Fruit fly (Drosophila melanogaster) whole organism, embryonic: ENCODE measurements around the gene Trxr2.

Experiments
- Ada2b ChIP-seq: fragments of 200-800 bp; sonication (Bioruptor generic); IDR thresholded peaks from 2 replicates; pipeline ENCODE4 v1.3.6; 2022; ENCODE audit warnings: missing biosample characterization, missing genetic modification characterization
- CG10267 ChIP-seq: fragments of 200-800 bp; sonication (Bioruptor generic); optimal IDR thresholded peaks from 2 replicates; lab custom pipeline; 2018; ENCODE audit warnings: missing biosample characterization, mild to moderate bottlenecking, missing genetic modification characterization, moderate library complexity
- CG10654 ChIP-seq: fragments of 200-800 bp; sonication (Bioruptor generic); optimal IDR thresholded peaks from 2 replicates; lab custom pipeline; 2016; ENCODE audit warnings: missing biosample characterization, missing genetic modification characterization
- CG11695 ChIP-seq: fragments of 200-800 bp; sonication (Bioruptor generic); IDR thresholded peaks from 3 replicates; pipeline ENCODE4 v1.3.6; 2022; ENCODE audit warnings: missing biosample characterization, missing genetic modification characterization
- CG11723 ChIP-seq: fragments of 200-800 bp; sonication (Bioruptor generic); optimal IDR thresholded peaks from 2 replicates; lab custom pipeline; 2017; ENCODE audit warnings: missing biosample characterization, mild to moderate bottlenecking, missing genetic modification characterization
- CG12769 ChIP-seq: fragments of 200-800 bp; sonication (Bioruptor generic); optimal IDR thresholded peaks from 2 replicates; lab custom pipeline; 2019; ENCODE audit warnings: missing biosample characterization, mild to moderate bottlenecking, missing genetic modification characterization, moderate library complexity
- CG13775 ChIP-seq: fragments of 200-800 bp; sonication (Bioruptor generic); optimal IDR thresholded peaks from 3 replicates; lab custom pipeline; 2017; ENCODE audit warnings: missing biosample characterization, mild to moderate bottlenecking, missing genetic modification characterization
- CG14710 ChIP-seq: fragments of 200-800 bp; sonication (Bioruptor generic); optimal IDR thresholded peaks from 3 replicates; lab custom pipeline; 2019; ENCODE audit warnings: missing biosample characterization, mild to moderate bottlenecking, missing genetic modification characterization, moderate library complexity
- CG15601 ChIP-seq: fragments of 200-800 bp; sonication (Bioruptor generic); optimal IDR thresholded peaks from 3 replicates; lab custom pipeline; 2019; ENCODE audit warnings: missing biosample characterization, mild to moderate bottlenecking, missing genetic modification characterization, moderate library complexity
- CG32772 ChIP-seq: fragments of 200-800 bp; sonication (Bioruptor generic); IDR thresholded peaks from 2 replicates; pipeline ENCODE4 v1.3.6; 2022; ENCODE audit warnings: missing biosample characterization, missing genetic modification characterization
- CG4360 ChIP-seq: fragments of 200-800 bp; sonication (Bioruptor generic); IDR thresholded peaks from 2 replicates; pipeline ENCODE4 v1.3.6; 2022; ENCODE audit warnings: missing biosample characterization, missing genetic modification characterization
- CG4854 ChIP-seq: fragments of 200-800 bp; sonication (Bioruptor generic); optimal IDR thresholded peaks from 2 replicates; lab custom pipeline; 2016; ENCODE audit warnings: missing biosample characterization, missing genetic modification characterization, inconsistent platforms
- CG6254 ChIP-seq: fragments of 200-800 bp; sonication (Bioruptor generic); optimal IDR thresholded peaks from 3 replicates; lab custom pipeline; 2017; ENCODE audit warnings: mild to moderate bottlenecking, missing biosample characterization, missing genetic modification reagents, missing genetic modification characterization
- CG8924 ChIP-seq: fragments of 200-800 bp; optimal IDR thresholded peaks from 3 replicates; lab custom pipeline; 2019; ENCODE audit warnings: missing biosample characterization, mild to moderate bottlenecking, missing genetic modification characterization, moderate library complexity
- CG9797 ChIP-seq: fragments of 200-800 bp; sonication (Bioruptor generic); optimal IDR thresholded peaks from 3 replicates; lab custom pipeline; 2018; ENCODE audit warnings: missing biosample characterization, mild to moderate bottlenecking, missing genetic modification characterization
- Camta ChIP-seq: fragments of 200-800 bp; sonication (Bioruptor generic); optimal IDR thresholded peaks from 2 replicates; lab custom pipeline; 2016; ENCODE audit warnings: missing biosample characterization, missing genetic modification characterization
- D ChIP-seq, 2 experiments: fragments of 200-800 bp in 1 of 2; fragments of >200 bp in 1 of 2; sonication (Bioruptor generic) in 1 of 2; optimal IDR thresholded peaks; 2 replicates in 1 of 2; 3 replicates in 1 of 2; lab custom pipeline; 2017; ENCODE audit warnings: mild to moderate bottlenecking in 1 of 2, missing biosample characterization in 1 of 2, missing genetic modification characterization in 1 of 2, missing genetic modification reagents in 1 of 2
- Dbx ChIP-seq: fragments of 200-800 bp; sonication (Bioruptor generic); IDR thresholded peaks from 3 replicates; pipeline ENCODE4 v1.3.6; 2022; ENCODE audit warnings: missing biosample characterization, missing genetic modification characterization
- Dll ChIP-seq: fragments of 200-800 bp; sonication (Bioruptor generic); IDR thresholded peaks from 4 replicates; pipeline ENCODE4 v1.3.6; 2022; ENCODE audit warnings: missing biosample characterization, missing genetic modification characterization; ENCODE audit not compliant: partially characterized antibody
- Doc2 ChIP-seq: fragments of 200-800 bp; sonication (Bioruptor generic); IDR thresholded peaks from 2 replicates; pipeline ENCODE4 v1.3.6; 2022; ENCODE audit warnings: missing biosample characterization, missing genetic modification characterization
- Hey ChIP-seq: fragments of 200-800 bp; sonication (Bioruptor generic); optimal IDR thresholded peaks from 3 replicates; lab custom pipeline; 2018; ENCODE audit warnings: missing biosample characterization, mild to moderate bottlenecking, missing genetic modification characterization
- Hr39 ChIP-seq: fragments of >200 bp; optimal IDR thresholded peaks from 2 replicates; lab custom pipeline; 2017
- Hr51 ChIP-seq, 2 experiments: fragments of 200-800 bp; sonication (Bioruptor generic); optimal IDR thresholded peaks; 2 replicates in 1 of 2; 3 replicates in 1 of 2; lab custom pipeline; 2016 to 2018; ENCODE audit warnings: missing biosample characterization in 2 of 2, missing genetic modification characterization in 2 of 2, mild to moderate bottlenecking in 1 of 2, moderate library complexity in 1 of 2
- Mad ChIP-seq: fragments of 200-800 bp; sonication (Bioruptor generic); optimal IDR thresholded peaks from 2 replicates; lab custom pipeline; 2016; ENCODE audit warnings: missing biosample characterization, missing genetic modification characterization
- Mrtf ChIP-seq: fragments of 200-800 bp; sonication (Bioruptor generic); IDR thresholded peaks from 3 replicates; pipeline ENCODE4 v1.3.6; 2022; ENCODE audit warnings: missing biosample characterization, missing genetic modification characterization
- Side ChIP-seq: fragments of 200-800 bp; sonication (Bioruptor generic); optimal IDR thresholded peaks from 2 replicates; lab custom pipeline; 2016; ENCODE audit warnings: missing biosample characterization, missing genetic modification characterization
- ap ChIP-seq: fragments of 200-800 bp; sonication (Bioruptor generic); IDR thresholded peaks from 2 replicates; pipeline ENCODE4 v1.3.6; 2022; ENCODE audit warnings: missing biosample characterization, missing genetic modification characterization
- bbx ChIP-seq: fragments of 200-800 bp; sonication (Bioruptor generic); IDR thresholded peaks from 2 replicates; pipeline ENCODE4 v1.3.6; 2022; ENCODE audit warnings: missing biosample characterization, missing genetic modification characterization; ENCODE audit not compliant: partially characterized antibody
- cato ChIP-seq: fragments of 200-800 bp; sonication (Bioruptor generic); optimal IDR thresholded peaks from 2 replicates; lab custom pipeline; 2016; ENCODE audit warnings: missing biosample characterization, missing genetic modification characterization, borderline replicate concordance
- dan ChIP-seq: fragments of 200-800 bp; sonication (Bioruptor generic); IDR thresholded peaks from 2 replicates; pipeline ENCODE4 v1.3.6; 2022; ENCODE audit warnings: missing biosample characterization, missing genetic modification characterization
- en ChIP-seq: fragments of 200-800 bp; sonication (Bioruptor generic); optimal IDR thresholded peaks from 2 replicates; lab custom pipeline; 2016; ENCODE audit warnings: missing biosample characterization, missing genetic modification characterization
- ftz-f1 ChIP-seq: fragments of 200-800 bp; sonication (Bioruptor generic); optimal IDR thresholded peaks from 2 replicates; lab custom pipeline; 2016; ENCODE audit warnings: missing biosample characterization, missing genetic modification characterization
- gcm ChIP-seq: fragments of 200-800 bp; sonication (Bioruptor generic); optimal IDR thresholded peaks from 2 replicates; lab custom pipeline; 2019; ENCODE audit warnings: missing biosample characterization, mild to moderate bottlenecking, missing genetic modification characterization, moderate library complexity
- ham ChIP-seq: fragments of 200-800 bp; sonication (Bioruptor generic); IDR thresholded peaks from 2 replicates; pipeline ENCODE4 v1.3.6; 2022; ENCODE audit warnings: missing biosample characterization, missing genetic modification characterization
- kni ChIP-seq: fragments of 200-800 bp; sonication (Bioruptor generic); optimal IDR thresholded peaks from 3 replicates; lab custom pipeline; 2017; ENCODE audit warnings: mild to moderate bottlenecking, missing biosample characterization, missing genetic modification reagents, missing genetic modification characterization
- mirr ChIP-seq: fragments of 200-800 bp; sonication (Bioruptor generic); optimal IDR thresholded peaks from 3 replicates; lab custom pipeline; 2018; ENCODE audit warnings: missing biosample characterization, mild to moderate bottlenecking, missing genetic modification characterization
- nerfin-1 ChIP-seq: fragments of 200-800 bp; sonication (Bioruptor generic); optimal IDR thresholded peaks from 3 replicates; lab custom pipeline; 2019; ENCODE audit warnings: missing biosample characterization, mild to moderate bottlenecking, missing genetic modification characterization, moderate library complexity
- pzg ChIP-seq: fragments of 200-800 bp; sonication (Bioruptor generic); optimal IDR thresholded peaks from 3 replicates; lab custom pipeline; 2018; ENCODE audit warnings: missing biosample characterization, mild to moderate bottlenecking, missing genetic modification characterization, moderate library complexity
- ranshi ChIP-seq: fragments of 200-800 bp; sonication (Bioruptor generic); IDR thresholded peaks from 2 replicates; pipeline ENCODE4 v1.3.6; 2022; ENCODE audit warnings: missing biosample characterization, missing genetic modification characterization
- rib ChIP-seq: fragments of 200-800 bp; sonication (Bioruptor generic); IDR thresholded peaks from 2 replicates; pipeline ENCODE4 v1.3.6; 2022; ENCODE audit warnings: missing biosample characterization, missing genetic modification characterization
- schlank ChIP-seq: fragments of 200-800 bp; sonication (Bioruptor generic); optimal IDR thresholded peaks from 2 replicates; lab custom pipeline; 2018; ENCODE audit warnings: missing biosample characterization, mild to moderate bottlenecking, missing genetic modification characterization
- seq ChIP-seq: fragments of 200-800 bp; sonication (Bioruptor generic); IDR thresholded peaks from 2 replicates; pipeline ENCODE4 v1.3.6; 2022; ENCODE audit warnings: missing biosample characterization, missing genetic modification characterization
- tll ChIP-seq, 2 experiments: fragments of 200-800 bp in 1 of 2; fragments of >200 bp in 1 of 2; sonication (Bioruptor generic) in 1 of 2; optimal IDR thresholded peaks; 2 replicates each; lab custom pipeline; 2017 to 2019; ENCODE audit warnings: missing biosample characterization in 2 of 2, missing genetic modification characterization in 2 of 2, mild to moderate bottlenecking in 1 of 2, moderate library complexity in 1 of 2

Gene Trxr2

dm6 chr3L:22587890-22588645 lies 38.0 kb downstream of the Trxr2 start (continued):
- TF ChIP-seq Hey (peak; percentile 23), rib (GFP tag; lab: Robert Waterston, UW) (no peak), CG15601 (tag; lab: Kevin White, UChicago) (no peak), ranshi (no peak), Mad (GFP tag; lab: Kevin White, UChicago) (no peak), Hr39 (lab: Kevin White, UChicago) (no peak), CG4854 (GFP tag; lab: Kevin White, UChicago) (no peak), ap (GFP tag; lab: Robert Waterston, UW) (0 out of 2 replicates have a peak, but pooled peaks have one; percentile 2), CG11695 (GFP tag; lab: Robert Waterston, UW) (no peak), ham (GFP tag; lab: Robert Waterston, UW) (no peak), nerfin-1 (tag; lab: Kevin White, UChicago) (peak; percentile 7), seq (GFP tag; lab: Robert Waterston, UW) (no peak), CG10267 (tag; lab: Kevin White, UChicago) (no peak), kni (GFP tag; lab: Kevin White, UChicago) (peak; percentile 63), CG6254 (GFP tag; lab: Kevin White, UChicago) (peak; percentile 33), schlank (tag; lab: Kevin White, UChicago) (no peak), CG32772 (GFP tag; lab: Robert Waterston, UW) (no peak), ftz-f1 (GFP tag; lab: Kevin White, UChicago) (no peak), cato (GFP tag; lab: Kevin White, UChicago) (no peak), tll (GFP tag; optimal IDR thresholded peaks at IDR 0.05; lab: Kevin White, UChicago) (peak in 1 of 2 experiments; percentile 64), CG13775 (GFP tag; lab: Kevin White, UChicago) (no peak), D (optimal IDR thresholded peaks at IDR 0.05; lab: Kevin White, UChicago) (peak; percentile 21), D (GFP tag; optimal IDR thresholded peaks at IDR 0.05; lab: Kevin White, UChicago) (peak; percentile 52), CG10654 (GFP tag; lab: Kevin White, UChicago) (no peak), mirr (GFP tag; lab: Kevin White, UChicago) (no peak), Camta (GFP tag; lab: Kevin White, UChicago) (no peak), pzg (GFP tag; lab: Kevin White, UChicago) (no peak), CG8924 (tag; lab: Kevin White, UChicago) (no peak), Dll (GFP tag; lab: Robert Waterston, UW) (no peak), gcm (GFP tag; lab: Kevin White, UChicago) (no peak), CG9797 (no peak), Doc2 (no peak), CG12769 (tag; lab: Kevin White, UChicago) (no peak), Ada2b (GFP tag; lab: Robert Waterston, UW) (no peak), Side (GFP tag; lab: Kevin White, UChicago) (no peak), CG11723 (no peak), bbx (GFP tag; lab: Robert Waterston, UW) (no peak), Hr51 (GFP tag; optimal IDR thresholded peaks at IDR 0.05; lab: Kevin White, UChicago) (peak in 1 of 2 experiments; percentile 9), CG4360 (GFP tag; lab: Robert Waterston, UW) (no peak), en (GFP tag; lab: Kevin White, UChicago) (no peak), CG14710 (tag; lab: Kevin White, UChicago) (no peak), Mrtf (GFP tag; lab: Robert Waterston, UW) (no peak), dan (no peak), Dbx (GFP tag; lab: Robert Waterston, UW) (0 out of 3 replicates have a peak, but pooled peaks have one; percentile 24)
